Fruit fly (Drosophila melanogaster) whole organism, adult: ENCODE results near the gene Pcyt2.

Experiments used
- CG11617 ChIP-seq: fragments of 200-800 bp; sonication (Bioruptor generic); optimal IDR thresholded peaks from 2 replicates; lab custom pipeline; 2017; ENCODE audit warnings: mild to moderate bottlenecking, missing biosample characterization, missing genetic modification reagents, missing genetic modification characterization
- CG12768 ChIP-seq: fragments of 200-800 bp; sonication (Bioruptor generic); optimal IDR thresholded peaks from 2 replicates; lab custom pipeline; 2017; ENCODE audit warnings: missing biosample characterization, missing genetic modification characterization, mild to moderate bottlenecking, moderate library complexity, missing genetic modification reagents
- CG14711 ChIP-seq: fragments of 200-800 bp; sonication (Bioruptor generic); optimal IDR thresholded peaks from 2 replicates; lab custom pipeline; 2018; ENCODE audit warnings: missing biosample characterization, mild to moderate bottlenecking, missing genetic modification characterization, moderate library complexity
- CG1620 ChIP-seq: fragments of 200-800 bp; sonication (Bioruptor generic); optimal IDR thresholded peaks from 2 replicates; lab custom pipeline; 2016; ENCODE audit warnings: missing biosample characterization, missing genetic modification characterization
- CG33017 ChIP-seq: fragments of 200-800 bp; sonication (Bioruptor generic); optimal IDR thresholded peaks from 2 replicates; lab custom pipeline; 2018; ENCODE audit warnings: missing biosample characterization, mild to moderate bottlenecking, missing genetic modification characterization, moderate library complexity
- CG5204 ChIP-seq: fragments of 200-800 bp; sonication (Bioruptor generic); optimal IDR thresholded peaks from 2 replicates; lab custom pipeline; 2016; ENCODE audit warnings: missing biosample characterization, missing genetic modification characterization
- CG7045 ChIP-seq: fragments of 200-800 bp; sonication (Bioruptor generic); optimal IDR thresholded peaks from 2 replicates; lab custom pipeline; 2017; ENCODE audit warnings: missing biosample characterization, mild to moderate bottlenecking, missing genetic modification characterization
- CG7101 ChIP-seq: fragments of 200-800 bp; sonication (Bioruptor generic); optimal IDR thresholded peaks from 2 replicates; lab custom pipeline; 2018; ENCODE audit warnings: missing biosample characterization, mild to moderate bottlenecking, missing genetic modification characterization, moderate library complexity
- Clk ChIP-seq: fragments of 200-800 bp; sonication (Bioruptor generic); optimal IDR thresholded peaks from 2 replicates; lab custom pipeline; 2017; ENCODE audit warnings: missing biosample characterization, missing genetic modification characterization
- Crg-1 ChIP-seq: fragments of 200-800 bp; sonication (Bioruptor generic); optimal IDR thresholded peaks from 2 replicates; lab custom pipeline; 2016; ENCODE audit warnings: missing biosample characterization, missing genetic modification characterization
- Hr96 ChIP-seq: fragments of 200-800 bp; sonication (Bioruptor generic); optimal IDR thresholded peaks from 2 replicates; lab custom pipeline; 2016; ENCODE audit warnings: missing biosample characterization, missing genetic modification characterization
- Mnt ChIP-seq: fragments of 200-800 bp; sonication (Bioruptor generic); optimal IDR thresholded peaks from 2 replicates; lab custom pipeline; 2016; ENCODE audit warnings: missing biosample characterization, mild to moderate bottlenecking, missing genetic modification characterization
- bab1 ChIP-seq: fragments of 200-800 bp; sonication (Bioruptor generic); optimal IDR thresholded peaks from 3 replicates; lab custom pipeline; 2019; ENCODE audit warnings: missing biosample characterization, mild to moderate bottlenecking, missing genetic modification characterization, moderate library complexity
- cic ChIP-seq: fragments of 200-800 bp; sonication (Bioruptor generic); optimal IDR thresholded peaks from 2 replicates; lab custom pipeline; 2017; ENCODE audit warnings: missing biosample characterization, mild to moderate bottlenecking, missing genetic modification characterization, moderate library complexity
- cnc ChIP-seq, 2 experiments: fragments of >200 bp; optimal IDR thresholded peaks; 2 replicates each; lab custom pipeline; 2017
- kay ChIP-seq: fragments of 200-800 bp; sonication (Bioruptor generic); peaks from one replicate; lab custom pipeline; 2016; ENCODE audit warnings: missing biosample characterization, missing genetic modification characterization, borderline replicate concordance
- ovo ChIP-seq: fragments of 200-800 bp; sonication (Bioruptor generic); optimal IDR thresholded peaks from 2 replicates; lab custom pipeline; 2016; ENCODE audit warnings: missing biosample characterization, missing genetic modification characterization
- pad ChIP-seq: fragments of 200-800 bp; sonication (Bioruptor generic); optimal IDR thresholded peaks from 3 replicates; lab custom pipeline; 2017; ENCODE audit warnings: missing biosample characterization, missing genetic modification characterization, mild to moderate bottlenecking, moderate library complexity, missing genetic modification reagents
- tj ChIP-seq: fragments of 200-800 bp; sonication (Bioruptor generic); optimal IDR thresholded peaks from 3 replicates; lab custom pipeline; 2017; ENCODE audit warnings: missing biosample characterization, mild to moderate bottlenecking, missing genetic modification characterization, moderate library complexity
- toe ChIP-seq: fragments of 200-800 bp; sonication (Bioruptor generic); optimal IDR thresholded peaks from 2 replicates; lab custom pipeline; 2016; ENCODE audit warnings: missing biosample characterization, missing genetic modification characterization

The Pcyt2 gene

dm6 chr3L:1592822-1593452 is 39.6 kb downstream of the Pcyt2 start:
- TF ChIP-seq CG12768 (GFP tag; lab: Kevin White, UChicago) (no peak), pad (GFP tag; lab: Kevin White, UChicago) (peak; percentile 58), tj (GFP tag; lab: Kevin White, UChicago) (peak; percentile 95), toe (no peak)

DNA sequence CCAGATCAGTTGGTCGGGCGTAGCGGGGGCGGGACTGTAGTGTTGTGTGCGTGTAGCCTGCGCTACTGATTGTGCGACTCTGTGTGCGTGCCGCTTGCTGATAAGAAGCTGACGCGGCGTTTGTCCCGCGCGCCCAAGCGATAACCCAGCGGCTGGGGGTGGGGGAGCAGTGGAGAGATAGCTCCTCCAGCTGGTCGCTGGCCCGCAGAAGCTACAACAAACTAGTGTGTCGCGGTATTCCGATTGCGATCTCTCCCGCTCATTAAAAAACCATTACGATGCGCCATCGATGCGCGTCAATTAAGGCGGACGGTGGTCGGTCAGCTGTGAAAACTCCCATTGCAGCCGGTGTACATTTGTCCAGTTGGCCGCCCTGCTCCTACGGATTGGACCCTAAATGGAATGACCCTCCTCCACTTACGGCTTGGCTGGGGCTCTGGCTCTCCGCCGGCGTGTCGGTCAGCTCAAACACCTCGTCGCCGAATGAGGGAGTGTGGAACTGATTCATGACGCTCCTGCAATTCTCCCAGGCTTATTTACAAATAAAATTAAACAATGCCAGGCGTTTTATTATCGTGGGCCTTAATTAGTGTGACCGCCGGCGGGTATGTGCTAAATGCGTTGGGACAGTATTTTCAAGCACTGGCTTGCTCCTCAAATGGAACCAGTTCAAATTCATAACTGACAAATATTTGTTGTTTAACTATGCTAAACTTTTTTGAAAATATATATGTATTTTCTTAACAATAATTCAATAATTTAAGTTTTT is 49.0 kb downstream of the Pcyt2 start, which contains the start of gene CG12104:
Gene CG12104, minus strand, starts transcription at position 611 of the 769 bp plus-strand sequence.
- TF ChIP-seq Clk (GFP tag; lab: Kevin White, UChicago) = no peak
- no peak for TF ChIP-seq CG7045 (GFP tag; lab: Kevin White, UChicago)
- peak; percentile 19 for TF ChIP-seq pad (GFP tag; lab: Kevin White, UChicago)
- TF ChIP-seq CG7101 = peak; percentile 10
- TF ChIP-seq ovo (GFP tag; lab: Kevin White, UChicago) = peak; percentile 22
- no peak for TF ChIP-seq CG11617 (GFP tag; lab: Kevin White, UChicago)
- no peak for TF ChIP-seq toe
- no peak for TF ChIP-seq cnc (optimal IDR thresholded peaks at IDR 0.05; lab: Kevin White, UChicago)
- peak; percentile 51 for TF ChIP-seq bab1 (GFP tag; lab: Kevin White, UChicago)
- peak; percentile 86 for TF ChIP-seq cic (GFP tag; lab: Kevin White, UChicago)
- peak; percentile 80 for TF ChIP-seq tj (GFP tag; lab: Kevin White, UChicago)
- no peak for TF ChIP-seq Hr96 (GFP tag; lab: Kevin White, UChicago)
- peak; percentile 20 for TF ChIP-seq CG12768 (GFP tag; lab: Kevin White, UChicago)
- TF ChIP-seq CG33017 (tag; lab: Kevin White, UChicago) = no peak
- no peak for TF ChIP-seq CG5204 (GFP tag; lab: Kevin White, UChicago)
- peak; percentile 45 for TF ChIP-seq Mnt (GFP tag; lab: Kevin White, UChicago)
- no peak for TF ChIP-seq Crg-1 (GFP tag; lab: Kevin White, UChicago)
- no peak for TF ChIP-seq CG1620
- no peak for TF ChIP-seq CG14711

- TF ChIP-seq CG1620 (no peak), tj (GFP tag; lab: Kevin White, UChicago) (no peak), CG7045 (GFP tag; lab: Kevin White, UChicago) (no peak), CG33017 (tag; lab: Kevin White, UChicago) (no peak), CG11617 (GFP tag; lab: Kevin White, UChicago) (no peak), pad (GFP tag; lab: Kevin White, UChicago) (no peak), Mnt (GFP tag; lab: Kevin White, UChicago) (no peak), Hr96 (GFP tag; lab: Kevin White, UChicago) (no peak), kay (GFP tag; lab: Kevin White, UChicago) (no peak), CG7101 (no peak), Clk (GFP tag; lab: Kevin White, UChicago) (no peak), bab1 (GFP tag; lab: Kevin White, UChicago) (no peak), CG12768 (GFP tag; lab: Kevin White, UChicago) (no peak), ovo (GFP tag; lab: Kevin White, UChicago) (no peak), Crg-1 (GFP tag; lab: Kevin White, UChicago) (no peak)
Observed at dm6 chr3L:1602833-1603128, 49.5 kb downstream of the Pcyt2 start, which contains the start of the genes CG18170 and CG33791. Gene CG18170 (plus strand): TSS chr3L:1602954. Gene CG33791 (plus strand): TSS chr3L:1602954.
